Fruit fly (Drosophila melanogaster) whole organism, embryonic: ENCODE data around the gene Art8.
A peak's percentile ranks its signal among the peaks of the same experiment; 100 is the strongest.

Source experiments
- CG14014 ChIP-seq: fragments of 200-800 bp; sonication (Bioruptor generic); IDR thresholded peaks from 2 replicates; pipeline ENCODE4 v1.3.6; 2022; ENCODE audit warnings: missing biosample characterization, missing genetic modification characterization
- CG15073 ChIP-seq: fragments of 200-800 bp; sonication (Bioruptor generic); optimal IDR thresholded peaks from 2 replicates; lab custom pipeline; 2016; ENCODE audit warnings: missing biosample characterization, missing genetic modification characterization
- CG1602 ChIP-seq: fragments of 200-800 bp; sonication (Bioruptor generic); optimal IDR thresholded peaks from 3 replicates; lab custom pipeline; 2016; ENCODE audit warnings: missing biosample characterization, missing genetic modification characterization
- Fer3 ChIP-seq: fragments of 200-800 bp; sonication (Bioruptor generic); optimal IDR thresholded peaks from 2 replicates; lab custom pipeline; 2018; ENCODE audit warnings: missing biosample characterization, mild to moderate bottlenecking, missing genetic modification characterization, moderate library complexity
- Oaz ChIP-seq: fragments of 200-800 bp; sonication (Bioruptor generic); IDR thresholded peaks from 2 replicates; pipeline ENCODE4 v1.3.6; 2022; ENCODE audit warnings: missing biosample characterization, missing genetic modification characterization
- lola ChIP-seq, 3 experiments: fragments of >200 bp in 2 of 3; fragments of 200-800 bp in 1 of 3; sonication (Bioruptor generic) in 1 of 3; optimal IDR thresholded peaks; 2 replicates each; lab custom pipeline; 2017 to 2019; ENCODE audit warnings: missing biosample characterization in 3 of 3, missing genetic modification characterization in 3 of 3, mild to moderate bottlenecking in 1 of 3, moderate library complexity in 1 of 3

dm6 chr2L:10986138-10986537 lies 24.7 kb downstream of the Art8 start:
- TF ChIP-seq Fer3 (tag; lab: Kevin White, UChicago) (peak; percentile 42), CG15073 (no peak), lola (GFP tag; optimal IDR thresholded peaks at IDR 0.05; lab: Kevin White, UChicago) (no peak), CG1602 (GFP tag; lab: Kevin White, UChicago) (peak; percentile 4), Oaz (no peak), CG14014 (GFP tag; lab: Robert Waterston, UW) (peak; percentile 69)
